Fruit fly (Drosophila melanogaster) S2 (cell line): ENCODE data around the gene CG12609.

Source experiments
- CG8478 ChIP-seq: fragments of >200 bp; optimal IDR thresholded peaks from 2 replicates; lab custom pipeline; 2018
- CTCF ChIP-seq, 2 experiments: fragments of >200 bp; optimal IDR thresholded peaks; 2 replicates each; lab custom pipeline; 2018

DNA sequence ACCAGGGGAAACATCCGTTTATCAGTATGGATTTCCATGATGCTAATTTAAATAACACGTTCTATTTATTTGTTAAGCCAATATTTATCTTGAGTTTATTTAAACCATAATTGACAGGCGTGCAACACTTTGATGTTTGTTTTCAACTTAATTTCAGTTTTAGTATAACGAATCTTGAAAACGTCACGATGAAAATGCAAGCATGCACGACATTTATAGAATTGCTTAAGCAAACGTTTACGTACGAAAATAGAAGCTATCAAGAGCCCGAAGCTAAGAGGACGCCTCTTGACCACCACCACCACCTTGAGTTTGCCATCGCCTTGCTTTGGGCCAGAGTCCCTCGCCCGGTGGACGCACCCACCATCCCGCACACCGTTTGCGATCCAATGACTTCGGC is 23.2 kb upstream of the CG12609 start:
- TF ChIP-seq CTCF (optimal IDR thresholded peaks at IDR 0.05; lab: Kevin White, UChicago) (no peak), CG8478 (no peak)
